Worm (Caenorhabditis elegans) whole organism, late embryonic: ENCODE data around the gene F27B10.1.
A peak's percentile ranks its signal among the peaks of the same experiment; 100 is the strongest.

Experiments
- C08G9.2 ChIP-seq: sonication (generic microtip); optimal IDR thresholded peaks from 2 replicates; lab custom pipeline; 2016; ENCODE audit warnings: mild to moderate bottlenecking, missing genetic modification characterization, moderate library complexity, missing compliant biosample characterization
- F13H6.1 ChIP-seq: sonication (generic microtip); optimal IDR thresholded peaks from 2 replicates; lab custom pipeline; 2016; ENCODE audit warnings: missing genetic modification characterization, missing compliant biosample characterization
- K02D7.2 ChIP-seq: sonication (generic microtip); optimal IDR thresholded peaks from 2 replicates; lab custom pipeline; 2017; ENCODE audit warnings: mild to moderate bottlenecking, missing genetic modification characterization, missing compliant biosample characterization
- T23F11.4 ChIP-seq: fragments of 200-800 bp; sonication (Bioruptor generic); optimal IDR thresholded peaks from 2 replicates; lab custom pipeline; 2018; ENCODE audit warnings: mild to moderate bottlenecking, missing genetic modification characterization, missing compliant biosample characterization
- ceh-14 ChIP-seq: sonication (generic microtip); optimal IDR thresholded peaks from 2 replicates; lab custom pipeline; 2016; ENCODE audit warnings: missing genotype, missing genetic modification characterization, missing compliant biosample characterization
- ceh-19 ChIP-seq: fragments of 200-800 bp; sonication (Bioruptor generic); optimal IDR thresholded peaks from 2 replicates; lab custom pipeline; 2018; ENCODE audit warnings: mild to moderate bottlenecking, missing genetic modification characterization, missing compliant biosample characterization
- ceh-30 ChIP-seq: fragments of 150-350 bp; optimal IDR thresholded peaks from 2 replicates; lab custom pipeline; 2014; ENCODE audit warnings: missing biosample characterization, missing genetic modification characterization
- ceh-31 ChIP-seq: sonication (generic microtip); optimal IDR thresholded peaks from 2 replicates; lab custom pipeline; 2016; ENCODE audit warnings: missing genetic modification characterization, missing compliant biosample characterization
- ceh-34 ChIP-seq: sonication (generic microtip); optimal IDR thresholded peaks from 2 replicates; lab custom pipeline; 2016; ENCODE audit warnings: mild to moderate bottlenecking, missing genetic modification characterization, missing compliant biosample characterization
- ceh-6 ChIP-seq: fragments of 200-800 bp; sonication (Bioruptor generic); optimal IDR thresholded peaks from 2 replicates; lab custom pipeline; 2018; ENCODE audit warnings: mild to moderate bottlenecking, missing genetic modification characterization, missing compliant biosample characterization
- ceh-9 ChIP-seq: sonication (generic microtip); optimal IDR thresholded peaks from 2 replicates; lab custom pipeline; 2016; ENCODE audit warnings: mild to moderate bottlenecking, missing genetic modification characterization, inconsistent platforms, missing compliant biosample characterization
- dmd-4 ChIP-seq: sonication (generic microtip); optimal IDR thresholded peaks from 2 replicates; lab custom pipeline; 2016; ENCODE audit warnings: borderline replicate concordance, missing genetic modification characterization, missing compliant biosample characterization
- dve-1 ChIP-seq: sonication (generic microtip); optimal IDR thresholded peaks from 2 replicates; lab custom pipeline; 2017; ENCODE audit warnings: antibody characterized with exemption, mild to moderate bottlenecking, missing genetic modification characterization, missing compliant biosample characterization
- eyg-1 ChIP-seq: sonication (generic microtip); optimal IDR thresholded peaks from 2 replicates; lab custom pipeline; 2016; ENCODE audit warnings: missing genotype, missing genetic modification characterization, missing compliant biosample characterization
- fax-1 ChIP-seq: sonication (generic microtip); optimal IDR thresholded peaks from 2 replicates; lab custom pipeline; 2016; ENCODE audit warnings: missing genotype, missing genetic modification characterization, missing compliant biosample characterization
- fkh-6 ChIP-seq: sonication (generic microtip); optimal IDR thresholded peaks from 2 replicates; lab custom pipeline; 2016; ENCODE audit warnings: missing genetic modification characterization, missing compliant biosample characterization
- gmeb-2 ChIP-seq: sonication (generic microtip); optimal IDR thresholded peaks from 2 replicates; lab custom pipeline; 2016; ENCODE audit warnings: missing genetic modification characterization, inconsistent platforms, missing compliant biosample characterization
- mec-3 ChIP-seq: sonication (generic microtip); optimal IDR thresholded peaks from 2 replicates; lab custom pipeline; 2016; ENCODE audit warnings: borderline replicate concordance, missing genetic modification characterization, missing compliant biosample characterization
- nhr-11 ChIP-seq: fragments of 150-350 bp; optimal IDR thresholded peaks from 2 replicates; lab custom pipeline; 2014; ENCODE audit warnings: missing biosample characterization, missing genetic modification characterization
- npax-4 ChIP-seq: sonication (generic microtip); optimal IDR thresholded peaks from 2 replicates; lab custom pipeline; 2016; ENCODE audit warnings: missing genetic modification characterization, missing compliant biosample characterization
- odd-2 ChIP-seq: sonication (generic microtip); optimal IDR thresholded peaks from 2 replicates; lab custom pipeline; 2017; ENCODE audit warnings: antibody characterized with exemption, mild to moderate bottlenecking, missing genetic modification characterization, missing compliant biosample characterization
- pax-1 ChIP-seq: fragments of 150-350 bp; optimal IDR thresholded peaks from 2 replicates; lab custom pipeline; 2014; ENCODE audit warnings: missing biosample characterization, missing genetic modification characterization
- pha-4 ChIP-seq: fragments of 150-350 bp; optimal IDR thresholded peaks from 2 replicates; lab custom pipeline; 2018; ENCODE audit warnings: missing biosample characterization, missing genetic modification reagents, missing genetic modification characterization
- pqm-1 ChIP-seq: sonication (generic microtip); optimal IDR thresholded peaks from 2 replicates; lab custom pipeline; 2016; ENCODE audit warnings: missing genetic modification characterization, missing compliant biosample characterization
- ref-2 ChIP-seq: sonication (generic microtip); optimal IDR thresholded peaks from 2 replicates; lab custom pipeline; 2016; ENCODE audit warnings: missing genetic modification characterization, missing compliant biosample characterization
- rnt-1 ChIP-seq: sonication (generic microtip); optimal IDR thresholded peaks from 2 replicates; lab custom pipeline; 2016; ENCODE audit warnings: missing genetic modification characterization, missing compliant biosample characterization
- sox-2 ChIP-seq: fragments of 200-800 bp; sonication (Bioruptor generic); IDR thresholded peaks from 2 replicates; pipeline ENCODE4 v1.3.6; 2022; ENCODE audit warnings: missing genetic modification reagents, missing genetic modification characterization, missing compliant biosample characterization
- tbx-2 ChIP-seq: sonication (generic microtip); optimal IDR thresholded peaks from 2 replicates; lab custom pipeline; 2016; ENCODE audit warnings: missing genetic modification characterization, missing compliant biosample characterization
- tbx-7 ChIP-seq: sonication (generic microtip); optimal IDR thresholded peaks from 2 replicates; lab custom pipeline; 2016; ENCODE audit warnings: missing genotype, missing genetic modification characterization, missing compliant biosample characterization
- ttx-3 ChIP-seq: sonication (generic microtip); optimal IDR thresholded peaks from 2 replicates; lab custom pipeline; 2016; ENCODE audit warnings: missing genetic modification reagents, missing genetic modification characterization, missing compliant biosample characterization
- unc-3 ChIP-seq, 2 experiments: fragments of 200-800 bp in 1 of 2; sonication (Bioruptor generic) in 1 of 2; sonication (generic microtip) in 1 of 2; conservative IDR thresholded peaks in 1 of 2; optimal IDR thresholded peaks in 1 of 2; 2 replicates each; pipeline versions ENCODE4 v1.3.6 to Lab custom; 2016 to 2022; ENCODE audit warnings: missing compliant biosample characterization in 2 of 2, missing genetic modification characterization in 2 of 2, missing genetic modification reagents in 1 of 2
- unc-42 ChIP-seq: sonication (generic microtip); optimal IDR thresholded peaks from 2 replicates; lab custom pipeline; 2016; ENCODE audit warnings: missing genotype, missing genetic modification characterization, missing compliant biosample characterization
- unc-55 ChIP-seq: sonication (generic microtip); optimal IDR thresholded peaks from 2 replicates; lab custom pipeline; 2017; ENCODE audit warnings: missing biosample characterization, missing genetic modification reagents, missing genetic modification characterization
- unc-86 ChIP-seq: sonication (generic microtip); optimal IDR thresholded peaks from 2 replicates; lab custom pipeline; 2016; ENCODE audit warnings: missing genetic modification characterization, missing compliant biosample characterization
- zip-5 ChIP-seq: sonication (generic microtip); optimal IDR thresholded peaks from 2 replicates; lab custom pipeline; 2016; ENCODE audit warnings: missing genetic modification characterization, missing compliant biosample characterization
- ztf-16 ChIP-seq: sonication (generic microtip); optimal IDR thresholded peaks from 2 replicates; lab custom pipeline; 2017; ENCODE audit warnings: missing genetic modification characterization, missing compliant biosample characterization

F27B10.1 gene

ce11 chrV:7084612-7085139, 12.3 kb downstream of the F27B10.1 start, which contains the start of gene mys-1 (continued):
- TF ChIP-seq dmd-4 (tag; lab: Kevin White, UChicago) (no peak), sox-2 (no peak), ttx-3 (tag; lab: Kevin White, UChicago) (no peak), eyg-1 (peak; percentile 21), ceh-30 (tag; lab: Kevin White, UChicago) (no peak), ceh-14 (tag; lab: Kevin White, UChicago) (peak; percentile 72), unc-86 (peak; percentile 1), mec-3 (tag; lab: Kevin White, UChicago) (peak; percentile 72), zip-5 (tag; lab: Kevin White, UChicago) (peak; percentile 77), pqm-1 (tag; lab: Kevin White, UChicago) (peak; percentile 63), pha-4 (tag; lab: Kevin White, UChicago) (no peak), gmeb-2 (no peak), ceh-9 (no peak), ceh-31 (tag; lab: Kevin White, UChicago) (peak; percentile 89), K02D7.2 (no peak), F13H6.1 (peak; percentile 17), pax-1 (tag; lab: Kevin White, UChicago) (no peak), unc-42 (peak; percentile 30), ceh-19 (GFP tag; lab: Kevin White, UChicago) (no peak), nhr-11 (no peak), tbx-2 (peak; percentile 86), ztf-16 (tag; lab: Kevin White, UChicago) (peak; percentile 27), tbx-7 (peak; percentile 81), npax-4 (no peak), fax-1 (tag; lab: Kevin White, UChicago) (peak; percentile 63), unc-3 (GFP tag; conservative IDR thresholded peaks at IDR 0.05; lab: Robert Waterston, UW) (0 out of 2 replicates have a peak, but pooled peaks have one; percentile 32), unc-3 (tag; optimal IDR thresholded peaks at IDR 0.05; lab: Kevin White, UChicago) (no peak), ref-2 (tag; lab: Kevin White, UChicago) (peak; percentile 73), fkh-6 (no peak), rnt-1 (tag; lab: Kevin White, UChicago) (peak; percentile 42)

ce11 chrV:7085518-7086104, 13.2 kb downstream of the F27B10.1 start, which contains the start of gene VC5.2:
Gene VC5.2 (plus strand): TSS chrV:7085956.
- TF ChIP-seq unc-55 (GFP tag; lab: Kevin White, UChicago) (peak; percentile 72), pha-4 (tag; lab: Kevin White, UChicago) (no peak)

ce11 chrV:7087340-7087739, 14.9 kb downstream of the F27B10.1 start:
- TF ChIP-seq T23F11.4 (no peak), dve-1 (tag; lab: Kevin White, UChicago) (no peak), ceh-34 (tag; lab: Kevin White, UChicago) (no peak), ttx-3 (tag; lab: Kevin White, UChicago) (no peak), mec-3 (tag; lab: Kevin White, UChicago) (no peak)

- TF ChIP-seq ceh-31 (tag; lab: Kevin White, UChicago) (no peak), ceh-6 (no peak)
These were observed 16.8 kb downstream of the F27B10.1 start for ce11 chrV:7089217-7089616.

- TF ChIP-seq odd-2 (no peak), ztf-16 (tag; lab: Kevin White, UChicago) (no peak), ceh-19 (GFP tag; lab: Kevin White, UChicago) (no peak), C08G9.2 (tag; lab: Kevin White, UChicago) (no peak), fax-1 (tag; lab: Kevin White, UChicago) (no peak), ceh-34 (tag; lab: Kevin White, UChicago) (no peak)
These were observed 18.9 kb downstream of the F27B10.1 start, which contains the start of gene nhr-286 for ce11 chrV:7091287-7091686. Gene nhr-286 (minus strand): TSS chrV:7091610.
